Worm (Caenorhabditis elegans) whole organism, L3 larva: ENCODE results near the gene fbxb-81.

ENCODE experiments used
- aly-2 ChIP-seq: fragments of 150-350 bp; optimal IDR thresholded peaks from 2 replicates; lab custom pipeline; 2014; ENCODE audit warnings: missing biosample characterization, missing genetic modification characterization
- ama-1 ChIP-seq: fragments of 150-350 bp; optimal IDR thresholded peaks from 2 replicates; lab custom pipeline; 2018
- elt-1 ChIP-seq: fragments of 150-350 bp; optimal IDR thresholded peaks from 2 replicates; lab custom pipeline; 2014; ENCODE audit warnings: missing biosample characterization, missing genetic modification characterization
- fkh-10 ChIP-seq: sonication (generic microtip); optimal IDR thresholded peaks from 2 replicates; lab custom pipeline; 2017; ENCODE audit warnings: missing biosample characterization, missing genetic modification reagents, missing genetic modification characterization
- nhr-23 ChIP-seq: fragments of 150-350 bp; optimal IDR thresholded peaks from 2 replicates; lab custom pipeline; 2014; ENCODE audit warnings: missing biosample characterization, missing genetic modification reagents, missing genetic modification characterization
- nhr-43 ChIP-seq: sonication (generic microtip); optimal IDR thresholded peaks from 2 replicates; lab custom pipeline; 2016; ENCODE audit warnings: mild to moderate bottlenecking, missing genetic modification characterization, missing compliant biosample characterization; ENCODE audit not compliant: poor library complexity, severe bottlenecking
- snpc-4 ChIP-seq: fragments of 150-350 bp; optimal IDR thresholded peaks from 2 replicates; lab custom pipeline; 2014; ENCODE audit warnings: missing biosample characterization, missing genetic modification characterization

- no peak for TF ChIP-seq nhr-23 (tag; lab: Kevin White, UChicago)
- no peak for TF ChIP-seq ama-1 (lab: Kevin White, UChicago)
- TF ChIP-seq elt-1 (tag; lab: Kevin White, UChicago), result no peak
- TF ChIP-seq fkh-10 (GFP tag; lab: Kevin White, UChicago), result no peak
- no peak for TF ChIP-seq nhr-43
- no peak for TF ChIP-seq aly-2
- no peak for TF ChIP-seq snpc-4 (tag; lab: Kevin White, UChicago)
Observed at ce11 chrIII:175733-176132, 34.7 kb upstream of the fbxb-81 start, which contains the start of gene clec-148.
